Worm (Caenorhabditis elegans): ENCODE measurements around the gene ckr-2.

The ckr-2 gene

ce11 chrIII:1962552-1962951, 58.8 kb downstream of the ckr-2 start:
- TF ChIP-seq egl-27 (tag; optimal IDR thresholded peaks at IDR 0.05) (no peak), ceh-16 (tag; optimal IDR thresholded peaks at IDR 0.05) (no peak), elt-2 (tag; optimal IDR thresholded peaks at IDR 0.05) (peak; percentile 41), nhr-43 (tag; optimal IDR thresholded peaks at IDR 0.05; ENCODE audit: poor library complexity, severe bottlenecking) (no peak), nhr-23 (tag; optimal IDR thresholded peaks at IDR 0.05) (peak; percentile 46), sea-2 (GFP tag; optimal IDR thresholded peaks at IDR 0.05) (no peak)

DNA sequence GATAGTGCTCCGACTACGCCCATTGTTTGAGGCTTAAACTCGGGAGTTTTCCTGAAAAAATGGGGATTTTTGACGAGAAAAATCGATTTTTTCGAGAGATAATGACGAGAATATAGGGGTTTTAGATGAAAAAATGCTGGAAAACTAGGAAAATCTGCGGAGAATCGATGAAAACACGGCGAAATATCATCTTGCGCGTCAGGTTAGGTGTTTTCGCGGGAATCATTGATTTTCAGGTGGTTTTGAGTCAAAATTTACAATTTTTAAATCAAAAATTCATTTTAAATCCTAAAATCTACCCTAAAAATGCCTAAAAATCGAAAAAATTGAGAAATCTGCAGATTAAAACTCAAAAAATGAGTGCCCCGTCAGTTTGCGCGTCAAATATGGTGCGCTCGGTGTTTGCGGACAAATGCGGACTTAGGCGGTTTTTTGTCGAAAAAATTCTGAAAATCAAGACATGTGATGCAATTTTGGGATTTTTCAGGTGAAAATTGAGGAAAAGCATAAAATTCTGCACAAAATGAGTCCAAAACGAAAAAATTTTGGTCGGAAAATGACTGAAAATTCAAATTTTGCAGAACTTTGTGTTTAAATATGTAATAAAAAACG, 59.4 kb downstream of the ckr-2 start, which contains the start of gene mboa-6:
TSS of gene mboa-6 (minus strand) at position 51 of the 612 bp plus-strand sequence.
- TF ChIP-seq tbx-2 (tag; optimal IDR thresholded peaks at IDR 0.05) (no peak), zag-1 (tag; optimal IDR thresholded peaks at IDR 0.05) (no peak), fkh-10 (GFP tag; optimal IDR thresholded peaks at IDR 0.05) (no peak), fos-1 (tag; optimal IDR thresholded peaks at IDR 0.05) (no peak), nhr-11 (tag; optimal IDR thresholded peaks at IDR 0.05) (no peak), hmg-11 (tag; optimal IDR thresholded peaks at IDR 0.05) (peak; percentile 18)

Measured in whole organism, L3 larva.